Fruit fly (Drosophila melanogaster): ENCODE results near the gene CG3386.

The CG3386 gene

dm6 chr3L:644111-644718 lies 38.1 kb downstream of the CG3386 start (continued):
- TF ChIP-seq Eip74EF (GFP tag; optimal IDR thresholded peaks at IDR 0.05) (peak in 1 of 2 experiments; percentile 84), gce (GFP tag; IDR thresholded peaks at IDR 0.05) (peak; percentile 84; the same call in 2 of the 3 replicates), MTF-1 (GFP tag; optimal IDR thresholded peaks at IDR 0.05; ENCODE audit: borderline replicate concordance) (peak; percentile 83), CG11247 (GFP tag; IDR thresholded peaks at IDR 0.05) (peak; percentile 82), CG43689 (GFP tag; IDR thresholded peaks at IDR 0.05) (peak; percentile 80), schlank (tag; optimal IDR thresholded peaks at IDR 0.05) (peak; percentile 11), CG1603 (tag; optimal IDR thresholded peaks at IDR 0.05) (peak; percentile 95), fu2 (GFP tag; optimal IDR thresholded peaks at IDR 0.05) (peak; percentile 68), Mrtf (GFP tag; IDR thresholded peaks at IDR 0.05) (peak; percentile 81), br (optimal IDR thresholded peaks at IDR 0.05) (no peak), CG12942 (GFP tag; optimal IDR thresholded peaks at IDR 0.05) (peak; percentile 87), CG13123 (GFP tag; optimal IDR thresholded peaks at IDR 0.05) (peak; percentile 68), twi (tag; optimal IDR thresholded peaks at IDR 0.05) (peak; percentile 42), CG17829 (tag; optimal IDR thresholded peaks at IDR 0.05) (peak; percentile 89), Fer1 (GFP tag; optimal IDR thresholded peaks at IDR 0.05) (peak; percentile 79), eyg (GFP tag; optimal IDR thresholded peaks at IDR 0.05) (peak; percentile 75), cad (GFP tag; optimal IDR thresholded peaks at IDR 0.05) (no peak), CG10543 (GFP tag; optimal IDR thresholded peaks at IDR 0.05) (peak; percentile 54), Poxn (GFP tag; IDR thresholded peaks at IDR 0.05) (no peak), CG33557 (GFP tag; optimal IDR thresholded peaks at IDR 0.05) (peak; percentile 2), pzg (GFP tag; optimal IDR thresholded peaks at IDR 0.05) (no peak), CG3726 (GFP tag; IDR thresholded peaks at IDR 0.05) (0 out of 3 replicates have a peak, but pooled peaks have one; percentile 59), trh (GFP tag; optimal IDR thresholded peaks at IDR 0.05) (peak; percentile 50), maf-S (GFP tag; optimal IDR thresholded peaks at IDR 0.05) (peak; percentile 73), pho (GFP tag; optimal IDR thresholded peaks at IDR 0.05) (peak; percentile 52), shn (GFP tag; optimal IDR thresholded peaks at IDR 0.05) (peak; percentile 87), Atf3 (GFP tag; optimal IDR thresholded peaks at IDR 0.05) (peak; percentile 82), C15 (GFP tag; IDR thresholded peaks at IDR 0.05) (peak; percentile 36; the same call in 1 of the 3 replicates), jigr1 (GFP tag; IDR thresholded peaks at IDR 0.05) (peak; percentile 58; the same call in 1 of the 3 replicates), Mes4 (GFP tag; optimal IDR thresholded peaks at IDR 0.05) (peak; percentile 72), chm (GFP tag; IDR thresholded peaks at IDR 0.05) (peak; percentile 86), sens (GFP tag) (peak; percentile 99), CkIIα-i1 (GFP tag; IDR thresholded peaks at IDR 0.05) (peak; percentile 33; the same call in 1 of the 2 replicates), CG7745 (tag; optimal IDR thresholded peaks at IDR 0.05) (no peak), jumu (GFP tag; optimal IDR thresholded peaks at IDR 0.05) (peak; percentile 88), Lpt (GFP tag; optimal IDR thresholded peaks at IDR 0.05) (no peak), wek (GFP tag; optimal IDR thresholded peaks at IDR 0.05) (peak; percentile 69), gt (GFP tag; IDR thresholded peaks at IDR 0.05) (peak; percentile 76), ttk (GFP tag; IDR thresholded peaks at IDR 0.05) (peak; percentile 94), sob (GFP tag; IDR thresholded peaks at IDR 0.05) (peak; percentile 85), CG11695 (GFP tag; IDR thresholded peaks at IDR 0.05) (peak; percentile 78), CG3847 (GFP tag; IDR thresholded peaks at IDR 0.05) (peak; percentile 74), CG8478 (optimal IDR thresholded peaks at IDR 0.05) (no peak), YL-1 (GFP tag; optimal IDR thresholded peaks at IDR 0.05) (peak; percentile 1), CG17361 (GFP tag; IDR thresholded peaks at IDR 0.05) (peak; percentile 82), amos (GFP tag; IDR thresholded peaks at IDR 0.05; ENCODE audit: partially characterized antibody) (no peak), CG1647 (GFP tag; optimal IDR thresholded peaks at IDR 0.05) (peak; percentile 75), org-1 (GFP tag; optimal IDR thresholded peaks at IDR 0.05) (peak; percentile 84), CG4424 (GFP tag; optimal IDR thresholded peaks at IDR 0.05) (peak; percentile 91), chif (GFP tag; optimal IDR thresholded peaks at IDR 0.05) (peak; percentile 92 to 94), Nf-YB (GFP tag; optimal IDR thresholded peaks at IDR 0.05) (peak; percentile 58)
